Fruit fly (Drosophila melanogaster): ENCODE measurements around the gene CG31253.
A peak's percentile ranks its signal among the peaks of the same experiment; 100 is the strongest.

The CG31253 gene

dm6 chr3R:27937752-27938694 lies 22.4 kb downstream of the CG31253 start, which contains the start of the genes NSD and BOD1 (continued):
- peak; percentile 69 for TF ChIP-seq klu (GFP tag; IDR thresholded peaks at IDR 0.05)
- peak; percentile 46 for TF ChIP-seq Ssrp (tag; optimal IDR thresholded peaks at IDR 0.05)
- no peak for TF ChIP-seq CG17385 (GFP tag; optimal IDR thresholded peaks at IDR 0.05)
- no peak for TF ChIP-seq CG11093 (GFP tag; IDR thresholded peaks at IDR 0.05)
- peak; percentile 70 for TF ChIP-seq ranshi (GFP tag; IDR thresholded peaks at IDR 0.05)
- TF ChIP-seq CG2129 (GFP tag; IDR thresholded peaks at IDR 0.05; ENCODE audit: partially characterized antibody): peak; percentile 81
- TF ChIP-seq oc (tag; optimal IDR thresholded peaks at IDR 0.05): no peak
- peak; percentile 62 for TF ChIP-seq CG18262 (tag; optimal IDR thresholded peaks at IDR 0.05)
- TF ChIP-seq nerfin-1 (tag; optimal IDR thresholded peaks at IDR 0.05): no peak
- TF ChIP-seq peb (GFP tag; IDR thresholded peaks at IDR 0.05): no peak
- TF ChIP-seq ci (GFP tag; IDR thresholded peaks at IDR 0.05): peak; percentile 57
- TF ChIP-seq CG1603 (tag; optimal IDR thresholded peaks at IDR 0.05): peak; percentile 55
- peak; percentile 69 for TF ChIP-seq CG14441 (GFP tag; IDR thresholded peaks at IDR 0.05)
- TF ChIP-seq slbo (GFP tag; IDR thresholded peaks at IDR 0.05): peak; percentile 92
- no peak for TF ChIP-seq nau (GFP tag; optimal IDR thresholded peaks at IDR 0.05)
- peak; percentile 76 for TF ChIP-seq Dll (GFP tag; IDR thresholded peaks at IDR 0.05; ENCODE audit: partially characterized antibody)
- no peak for TF ChIP-seq CG17912 (GFP tag; optimal IDR thresholded peaks at IDR 0.05)
- TF ChIP-seq CG18764 (GFP tag; optimal IDR thresholded peaks at IDR 0.05): no peak
- TF ChIP-seq CG10366 (GFP tag; IDR thresholded peaks at IDR 0.05): peak; percentile 68
- peak; percentile 50; the same call in 1 of the 2 replicates for TF ChIP-seq CG17328 (GFP tag; IDR thresholded peaks at IDR 0.05)
- no peak for TF ChIP-seq Bdp1 (GFP tag; optimal IDR thresholded peaks at IDR 0.05)
- TF ChIP-seq ash1 (GFP tag; optimal IDR thresholded peaks at IDR 0.05): no peak
- peak; percentile 36; the same call in 1 of the 2 replicates for TF ChIP-seq Adf1 (GFP tag; IDR thresholded peaks at IDR 0.05)
- peak; percentile 56 for TF ChIP-seq Hmr (GFP tag; optimal IDR thresholded peaks at IDR 0.05)
- TF ChIP-seq CG8944 (GFP tag; optimal IDR thresholded peaks at IDR 0.05): no peak
- TF ChIP-seq CG12391 (tag; optimal IDR thresholded peaks at IDR 0.05): peak; percentile 48
- no peak for TF ChIP-seq yki (optimal IDR thresholded peaks at IDR 0.05)
- TF ChIP-seq fu2 (GFP tag; optimal IDR thresholded peaks at IDR 0.05): no peak
- TF ChIP-seq Sry-δ (GFP tag; optimal IDR thresholded peaks at IDR 0.05): peak; percentile 88
- peak; percentile 61 for TF ChIP-seq CG14710 (tag; optimal IDR thresholded peaks at IDR 0.05)
- TF ChIP-seq CkIIα-i1 (GFP tag; IDR thresholded peaks at IDR 0.05): no peak
- no peak for TF ChIP-seq salm (tag; optimal IDR thresholded peaks at IDR 0.05)
- TF ChIP-seq eyg (GFP tag; optimal IDR thresholded peaks at IDR 0.05): no peak
- no peak for TF ChIP-seq CG11696 (GFP tag; IDR thresholded peaks at IDR 0.05)
- 0 out of 2 replicates have a peak, but pooled peaks have one; percentile 19 for TF ChIP-seq CG6689 (GFP tag; IDR thresholded peaks at IDR 0.05)
- TF ChIP-seq CTCF (GFP tag; optimal IDR thresholded peaks at IDR 0.05): no peak
- peak; percentile 15 for TF ChIP-seq CG12942 (GFP tag; optimal IDR thresholded peaks at IDR 0.05)
- TF ChIP-seq crp (GFP tag; optimal IDR thresholded peaks at IDR 0.05): peak in 1 of 2 experiments; percentile 39
- no peak for TF ChIP-seq zf30C (GFP tag; optimal IDR thresholded peaks at IDR 0.05)
- no peak for TF ChIP-seq dan (GFP tag; IDR thresholded peaks at IDR 0.05)
- TF ChIP-seq CG34224 (GFP tag; IDR thresholded peaks at IDR 0.05; ENCODE audit: partially characterized antibody): peak; percentile 81
- peak; percentile 19 for TF ChIP-seq HmgD (GFP tag; optimal IDR thresholded peaks at IDR 0.05)
- TF ChIP-seq wor (GFP tag; IDR thresholded peaks at IDR 0.05): peak; percentile 27; the same call in 1 of the 2 replicates
- TF ChIP-seq CG9797 (GFP tag; optimal IDR thresholded peaks at IDR 0.05): no peak
- no peak for TF ChIP-seq ftz-f1 (GFP tag; optimal IDR thresholded peaks at IDR 0.05)
- TF ChIP-seq psq (GFP tag; optimal IDR thresholded peaks at IDR 0.05): no peak
- no peak for TF ChIP-seq wek (GFP tag; optimal IDR thresholded peaks at IDR 0.05)
- no peak for TF ChIP-seq Neu2 (GFP tag; optimal IDR thresholded peaks at IDR 0.05; ENCODE audit: borderline replicate concordance)
- no peak for TF ChIP-seq maf-S (GFP tag; optimal IDR thresholded peaks at IDR 0.05)
- peak; percentile 17 for TF ChIP-seq CG3281 (GFP tag; optimal IDR thresholded peaks at IDR 0.05)
